Fruit fly (Drosophila melanogaster) whole organism, adult: ENCODE data around the gene 5-HT2B.

Source experiments
- CG11617 ChIP-seq: fragments of 200-800 bp; sonication (Bioruptor generic); optimal IDR thresholded peaks from 2 replicates; lab custom pipeline; 2017; ENCODE audit warnings: mild to moderate bottlenecking, missing biosample characterization, missing genetic modification reagents, missing genetic modification characterization
- CG12768 ChIP-seq: fragments of 200-800 bp; sonication (Bioruptor generic); optimal IDR thresholded peaks from 2 replicates; lab custom pipeline; 2017; ENCODE audit warnings: missing biosample characterization, missing genetic modification characterization, mild to moderate bottlenecking, moderate library complexity, missing genetic modification reagents
- CG14711 ChIP-seq: fragments of 200-800 bp; sonication (Bioruptor generic); optimal IDR thresholded peaks from 2 replicates; lab custom pipeline; 2018; ENCODE audit warnings: missing biosample characterization, mild to moderate bottlenecking, missing genetic modification characterization, moderate library complexity
- CG1620 ChIP-seq: fragments of 200-800 bp; sonication (Bioruptor generic); optimal IDR thresholded peaks from 2 replicates; lab custom pipeline; 2016; ENCODE audit warnings: missing biosample characterization, missing genetic modification characterization
- CG33017 ChIP-seq: fragments of 200-800 bp; sonication (Bioruptor generic); optimal IDR thresholded peaks from 2 replicates; lab custom pipeline; 2018; ENCODE audit warnings: missing biosample characterization, mild to moderate bottlenecking, missing genetic modification characterization, moderate library complexity
- CG5204 ChIP-seq: fragments of 200-800 bp; sonication (Bioruptor generic); optimal IDR thresholded peaks from 2 replicates; lab custom pipeline; 2016; ENCODE audit warnings: missing biosample characterization, missing genetic modification characterization
- CG7045 ChIP-seq: fragments of 200-800 bp; sonication (Bioruptor generic); optimal IDR thresholded peaks from 2 replicates; lab custom pipeline; 2017; ENCODE audit warnings: missing biosample characterization, mild to moderate bottlenecking, missing genetic modification characterization
- CG7101 ChIP-seq: fragments of 200-800 bp; sonication (Bioruptor generic); optimal IDR thresholded peaks from 2 replicates; lab custom pipeline; 2018; ENCODE audit warnings: missing biosample characterization, mild to moderate bottlenecking, missing genetic modification characterization, moderate library complexity
- Clk ChIP-seq: fragments of 200-800 bp; sonication (Bioruptor generic); optimal IDR thresholded peaks from 2 replicates; lab custom pipeline; 2017; ENCODE audit warnings: missing biosample characterization, missing genetic modification characterization
- Crg-1 ChIP-seq: fragments of 200-800 bp; sonication (Bioruptor generic); optimal IDR thresholded peaks from 2 replicates; lab custom pipeline; 2016; ENCODE audit warnings: missing biosample characterization, missing genetic modification characterization
- Hr96 ChIP-seq: fragments of 200-800 bp; sonication (Bioruptor generic); optimal IDR thresholded peaks from 2 replicates; lab custom pipeline; 2016; ENCODE audit warnings: missing biosample characterization, missing genetic modification characterization
- Mnt ChIP-seq: fragments of 200-800 bp; sonication (Bioruptor generic); optimal IDR thresholded peaks from 2 replicates; lab custom pipeline; 2016; ENCODE audit warnings: missing biosample characterization, mild to moderate bottlenecking, missing genetic modification characterization
- bab1 ChIP-seq: fragments of 200-800 bp; sonication (Bioruptor generic); optimal IDR thresholded peaks from 3 replicates; lab custom pipeline; 2019; ENCODE audit warnings: missing biosample characterization, mild to moderate bottlenecking, missing genetic modification characterization, moderate library complexity
- cic ChIP-seq: fragments of 200-800 bp; sonication (Bioruptor generic); optimal IDR thresholded peaks from 2 replicates; lab custom pipeline; 2017; ENCODE audit warnings: missing biosample characterization, mild to moderate bottlenecking, missing genetic modification characterization, moderate library complexity
- cnc ChIP-seq, 2 experiments: fragments of >200 bp; optimal IDR thresholded peaks; 2 replicates each; lab custom pipeline; 2017
- kay ChIP-seq: fragments of 200-800 bp; sonication (Bioruptor generic); peaks from one replicate; lab custom pipeline; 2016; ENCODE audit warnings: missing biosample characterization, missing genetic modification characterization, borderline replicate concordance
- ovo ChIP-seq: fragments of 200-800 bp; sonication (Bioruptor generic); optimal IDR thresholded peaks from 2 replicates; lab custom pipeline; 2016; ENCODE audit warnings: missing biosample characterization, missing genetic modification characterization
- pad ChIP-seq: fragments of 200-800 bp; sonication (Bioruptor generic); optimal IDR thresholded peaks from 3 replicates; lab custom pipeline; 2017; ENCODE audit warnings: missing biosample characterization, missing genetic modification characterization, mild to moderate bottlenecking, moderate library complexity, missing genetic modification reagents
- tj ChIP-seq: fragments of 200-800 bp; sonication (Bioruptor generic); optimal IDR thresholded peaks from 3 replicates; lab custom pipeline; 2017; ENCODE audit warnings: missing biosample characterization, mild to moderate bottlenecking, missing genetic modification characterization, moderate library complexity
- toe ChIP-seq: fragments of 200-800 bp; sonication (Bioruptor generic); optimal IDR thresholded peaks from 2 replicates; lab custom pipeline; 2016; ENCODE audit warnings: missing biosample characterization, missing genetic modification characterization

5-HT2B gene

dm6 chr3R:8676560-8677000, 98.6 kb downstream of the 5-HT2B start, which contains the start of the genes Unc50, CG11755 and CG8043:
Gene Unc50 (minus strand): TSS chr3R:8676613.
Gene CG11755 (plus strand): TSS chr3R:8676915.
Gene CG8043 (plus strand): TSS chr3R:8676915.
- TF ChIP-seq Mnt (GFP tag; lab: Kevin White, UChicago) (peak; percentile 74), Clk (GFP tag; lab: Kevin White, UChicago) (peak; percentile 59), ovo (GFP tag; lab: Kevin White, UChicago) (peak; percentile 44), CG5204 (peak; percentile 86), CG7045 (GFP tag; lab: Kevin White, UChicago) (peak; percentile 81), CG12768 (peak; percentile 73), cnc (optimal IDR thresholded peaks at IDR 0.05; lab: Kevin White, UChicago) (no peak), cic (peak; percentile 37), bab1 (GFP tag; lab: Kevin White, UChicago) (peak; percentile 90), CG33017 (tag; lab: Kevin White, UChicago) (peak; percentile 67), tj (GFP tag; lab: Kevin White, UChicago) (peak; percentile 54), CG1620 (peak; percentile 82), CG14711 (tag; lab: Kevin White, UChicago) (peak; percentile 74), Crg-1 (peak; percentile 73), Hr96 (GFP tag; lab: Kevin White, UChicago) (peak; percentile 82), CG7101 (tag; lab: Kevin White, UChicago) (peak; percentile 80), pad (GFP tag; lab: Kevin White, UChicago) (peak; percentile 59), toe (peak; percentile 89), CG11617 (GFP tag; lab: Kevin White, UChicago) (peak; percentile 85), kay (peak; percentile 94)
